Worm (Caenorhabditis elegans) whole organism, midembryonic: ENCODE results near the gene twk-10.

Source experiments
- T22C8.4 ChIP-seq: fragments of 200-800 bp; sonication (Bioruptor generic); IDR thresholded peaks from 2 replicates; pipeline ENCODE4 v1.3.6; 2022; ENCODE audit warnings: missing genetic modification characterization, missing compliant biosample characterization
- cog-1 ChIP-seq: sonication (generic microtip); optimal IDR thresholded peaks from 2 replicates; lab custom pipeline; 2016; ENCODE audit warnings: missing genetic modification characterization, missing compliant biosample characterization
- flt-1 ChIP-seq: fragments of 200-800 bp; sonication (Bioruptor generic); IDR thresholded peaks from 2 replicates; pipeline ENCODE4 v1.3.6; 2022; ENCODE audit warnings: missing genetic modification characterization, missing compliant biosample characterization
- klf-2 ChIP-seq: fragments of 200-800 bp; sonication (Bioruptor generic); conservative IDR thresholded peaks from 2 replicates; pipeline ENCODE4 v1.3.6; 2022; ENCODE audit warnings: missing genetic modification reagents, missing genetic modification characterization, missing compliant biosample characterization
- med-1 ChIP-seq: sonication (generic microtip); optimal IDR thresholded peaks from 2 replicates; lab custom pipeline; 2017; ENCODE audit warnings: missing genetic modification characterization, mild to moderate bottlenecking, missing compliant biosample characterization, antibody characterized with exemption, missing genetic modification reagents; ENCODE audit not compliant: insufficient read depth
- ref-1 ChIP-seq: fragments of 200-800 bp; sonication (Bioruptor generic); conservative IDR thresholded peaks from 2 replicates; pipeline ENCODE4 v1.3.6; 2022; ENCODE audit warnings: missing genetic modification reagents, missing genetic modification characterization, missing compliant biosample characterization
- tab-1 ChIP-seq: fragments of 200-800 bp; sonication (Bioruptor generic); IDR thresholded peaks from 2 replicates; pipeline ENCODE4 v1.3.6; 2022; ENCODE audit warnings: missing genetic modification characterization, missing compliant biosample characterization
- ztf-23 ChIP-seq: fragments of 200-800 bp; sonication (Bioruptor generic); IDR thresholded peaks from 2 replicates; pipeline ENCODE4 v1.3.6; 2022; ENCODE audit warnings: missing genetic modification reagents, missing genetic modification characterization, missing compliant biosample characterization
- ztf-29 ChIP-seq: fragments of 200-800 bp; sonication (Bioruptor generic); IDR thresholded peaks from 2 replicates; pipeline ENCODE4 v1.3.6; 2022; ENCODE audit warnings: missing genetic modification reagents, missing genetic modification characterization, missing compliant biosample characterization

The twk-10 gene

DNA sequence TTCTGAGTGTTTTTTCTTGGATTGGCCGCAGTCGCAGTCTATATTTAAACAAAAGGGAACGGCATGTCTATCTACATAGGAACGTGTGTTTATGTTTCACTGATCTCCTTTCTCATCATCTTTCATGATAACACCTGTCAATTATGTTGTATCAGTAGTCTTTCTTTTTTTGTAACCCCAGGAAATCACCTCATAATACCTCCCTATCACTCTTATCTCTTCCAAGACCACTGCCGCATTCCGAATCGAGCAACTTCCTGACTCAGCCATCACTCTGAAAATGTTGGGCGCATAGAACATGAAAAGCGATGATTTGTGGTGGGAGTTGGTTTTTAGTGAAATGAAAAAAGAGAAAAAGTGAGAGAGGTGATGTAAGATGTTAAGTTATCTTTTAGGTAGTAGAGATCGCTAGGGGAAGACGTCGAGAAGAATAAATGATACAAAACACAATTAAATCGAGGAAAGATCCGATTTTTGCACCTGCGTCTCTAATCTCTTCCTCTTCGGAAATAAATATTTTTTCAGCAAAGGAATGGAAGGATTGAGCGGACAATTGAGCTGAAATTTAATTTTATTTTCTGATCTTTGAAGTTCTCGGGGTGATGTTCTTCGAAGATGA, 29.2 kb upstream of the twk-10 start:
- TF ChIP-seq ref-1 (no peak), cog-1 (tag; lab: Kevin White, UChicago) (no peak), flt-1 (GFP tag; lab: Robert Waterston, UW) (no peak), ztf-23 (GFP tag; lab: Robert Waterston, UW) (no peak), med-1 (no peak), T22C8.4 (no peak)

ce11 chrV:6524757-6525156, 27.4 kb upstream of the twk-10 start, which contains the start of gene acs-1:
Gene acs-1 (plus strand): TSS chrV:6524989.
- TF ChIP-seq T22C8.4 (no peak), flt-1 (GFP tag; lab: Robert Waterston, UW) (no peak)

- TF ChIP-seq ztf-23 (GFP tag; lab: Robert Waterston, UW) (no peak), cog-1 (tag; lab: Kevin White, UChicago) (no peak), ztf-29 (GFP tag; lab: Robert Waterston, UW) (no peak), T22C8.4 (no peak)
These were observed 19.1 kb upstream of the twk-10 start, which contains the start of gene hpo-26 for ce11 chrV:6533030-6533429. Gene hpo-26 (minus strand): TSS chrV:6533060.

DNA sequence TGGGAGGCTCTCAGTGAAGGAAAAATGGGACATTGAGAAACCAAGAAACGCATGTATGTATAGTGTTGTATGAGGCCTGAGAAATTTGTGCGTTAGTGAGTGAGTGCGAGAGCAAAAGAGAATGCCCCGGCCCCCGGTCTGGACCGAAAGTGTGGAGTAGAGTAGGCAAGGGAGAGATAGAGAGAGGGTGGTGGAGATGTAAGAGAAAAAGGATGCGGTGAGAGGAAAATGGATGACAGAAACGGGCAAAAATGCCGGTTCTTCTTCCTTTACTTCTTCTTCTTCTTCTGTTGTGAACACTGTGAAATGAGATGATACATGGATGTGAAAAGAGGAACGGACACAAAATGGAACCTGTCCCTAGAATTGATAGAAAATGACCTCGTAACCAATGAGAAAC, 13.8 kb upstream of the twk-10 start:
- TF ChIP-seq cog-1 (tag; lab: Kevin White, UChicago) = no peak
- TF ChIP-seq flt-1 (GFP tag; lab: Robert Waterston, UW) = 0 out of 2 replicates have a peak, but pooled peaks have one; percentile 42
- TF ChIP-seq klf-2 = no peak
- TF ChIP-seq T22C8.4 = no peak

DNA sequence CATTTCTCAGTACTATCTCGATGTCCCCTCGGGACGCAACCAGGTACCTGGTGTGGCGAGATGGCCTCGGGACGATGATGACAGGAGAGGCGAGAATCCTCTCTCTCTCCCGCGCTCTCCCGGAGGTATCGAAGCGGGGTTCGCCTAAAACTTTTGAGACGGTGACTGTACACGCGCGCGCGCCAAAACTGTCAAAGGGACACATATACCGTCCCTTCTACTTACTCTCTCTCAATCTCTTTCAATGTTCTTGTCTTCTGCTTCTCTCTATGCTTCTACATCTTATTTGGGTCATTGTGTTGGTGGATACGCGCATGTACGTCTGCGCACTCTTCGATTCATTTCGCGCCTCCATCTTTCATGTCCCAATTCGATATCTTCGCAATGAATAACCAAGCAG, 10.3 kb upstream of the twk-10 start:
- no peak for TF ChIP-seq ztf-29 (GFP tag; lab: Robert Waterston, UW)
- no peak for TF ChIP-seq klf-2
- TF ChIP-seq flt-1 (GFP tag; lab: Robert Waterston, UW) = no peak
- TF ChIP-seq med-1 = no peak
- no peak for TF ChIP-seq T22C8.4
- 0 out of 2 replicates have a peak, but pooled peaks have one; percentile 19 for TF ChIP-seq ztf-23 (GFP tag; lab: Robert Waterston, UW)
- peak; percentile 21 for TF ChIP-seq cog-1 (tag; lab: Kevin White, UChicago)
- no peak for TF ChIP-seq tab-1 (GFP tag; lab: Robert Waterston, UW)
- TF ChIP-seq ref-1 = no peak

- TF ChIP-seq T22C8.4 (no peak), ztf-29 (GFP tag; lab: Robert Waterston, UW) (no peak), flt-1 (GFP tag; lab: Robert Waterston, UW) (0 out of 2 replicates have a peak, but pooled peaks have one; percentile 6)
These were observed 7.1 kb upstream of the twk-10 start for ce11 chrV:6544999-6545398.

- TF ChIP-seq flt-1 (GFP tag; lab: Robert Waterston, UW) (no peak), ztf-29 (GFP tag; lab: Robert Waterston, UW) (no peak), ztf-23 (GFP tag; lab: Robert Waterston, UW) (no peak), med-1 (no peak), klf-2 (no peak), tab-1 (GFP tag; lab: Robert Waterston, UW) (no peak), cog-1 (tag; lab: Kevin White, UChicago) (no peak), T22C8.4 (no peak), ref-1 (no peak)
These were observed 5.5 kb upstream of the twk-10 start, which contains the start of gene dre-1 for ce11 chrV:6546450-6547171. Gene dre-1 (minus strand): TSS chrV:6546500.

DNA sequence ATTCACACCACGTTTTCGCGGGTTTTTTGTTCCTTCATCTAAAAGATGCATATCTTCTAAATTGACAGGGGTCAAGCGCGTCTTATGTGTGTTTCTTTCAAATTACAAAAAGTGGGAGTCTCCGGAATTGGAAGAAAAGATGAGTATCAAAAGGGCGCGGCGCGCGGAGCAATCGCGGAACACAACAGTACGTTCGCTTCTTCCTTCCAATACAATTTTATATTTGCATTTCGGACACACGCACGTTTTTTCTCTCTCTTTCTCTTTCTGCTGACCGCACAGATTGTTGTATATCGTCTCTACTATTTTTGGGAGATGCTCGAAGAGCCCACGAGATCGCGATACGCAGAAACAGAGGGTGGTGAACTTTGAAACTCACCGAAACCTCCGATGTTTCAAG, 3.8 kb upstream of the twk-10 start:
- no peak for TF ChIP-seq T22C8.4
- no peak for TF ChIP-seq ztf-23 (GFP tag; lab: Robert Waterston, UW)
- TF ChIP-seq klf-2 = no peak
- no peak for TF ChIP-seq tab-1 (GFP tag; lab: Robert Waterston, UW)

DNA sequence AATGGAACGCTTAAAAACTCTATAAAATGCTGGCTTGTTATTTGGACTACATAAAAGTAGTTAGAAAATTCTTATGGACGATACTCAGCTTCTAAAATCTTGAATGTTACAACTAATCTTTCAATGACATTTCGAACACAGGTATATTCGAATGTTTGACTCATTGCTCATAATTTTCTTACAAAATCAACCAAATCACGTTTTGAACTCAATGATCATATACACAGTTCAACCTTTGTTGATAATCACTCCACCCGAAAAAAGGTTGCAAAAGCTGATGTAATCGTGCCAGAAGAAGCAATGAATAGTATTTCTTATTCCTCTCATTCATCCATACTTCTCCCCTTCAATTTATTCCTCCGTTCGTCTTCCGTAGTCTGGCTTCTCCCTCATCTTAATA, 3.0 kb upstream of the twk-10 start, which contains the start of gene K04A8.20:
K04A8.20 (plus strand) TSS at position 301 of the 400 bp plus-strand sequence.
- TF ChIP-seq ztf-29 (GFP tag; lab: Robert Waterston, UW) (no peak), tab-1 (GFP tag; lab: Robert Waterston, UW) (no peak), ztf-23 (GFP tag; lab: Robert Waterston, UW) (no peak), T22C8.4 (no peak)

DNA sequence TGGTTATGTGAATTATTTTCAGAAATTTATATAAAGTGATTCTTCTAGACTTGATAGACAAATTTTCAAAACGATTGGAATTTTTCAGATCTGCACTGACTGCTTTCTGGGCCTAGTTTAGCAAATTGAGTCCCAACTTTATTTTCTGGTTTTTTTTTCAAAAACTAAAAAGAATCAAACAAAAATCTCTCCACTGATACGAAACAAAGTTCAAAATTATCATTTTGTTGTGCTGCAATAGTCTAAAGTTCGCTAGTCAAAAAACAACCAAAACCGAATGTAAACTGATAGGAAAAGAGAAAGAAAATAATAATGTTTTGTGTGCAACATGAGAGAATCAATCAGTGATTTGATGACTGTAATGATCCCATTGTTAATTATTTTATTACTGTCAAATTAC, 2.3 kb upstream of the twk-10 start, which contains the start of gene lipl-4:
lipl-4 (plus strand) TSS at position 301 of the 400 bp plus-strand sequence.
- TF ChIP-seq klf-2 = no peak
- no peak for TF ChIP-seq ztf-29 (GFP tag; lab: Robert Waterston, UW)
- no peak for TF ChIP-seq tab-1 (GFP tag; lab: Robert Waterston, UW)
- TF ChIP-seq ztf-23 (GFP tag; lab: Robert Waterston, UW) = no peak
- TF ChIP-seq T22C8.4 = no peak
- no peak for TF ChIP-seq flt-1 (GFP tag; lab: Robert Waterston, UW)
- no peak for TF ChIP-seq ref-1
- TF ChIP-seq cog-1 (tag; lab: Kevin White, UChicago) = no peak
- no peak for TF ChIP-seq med-1

DNA sequence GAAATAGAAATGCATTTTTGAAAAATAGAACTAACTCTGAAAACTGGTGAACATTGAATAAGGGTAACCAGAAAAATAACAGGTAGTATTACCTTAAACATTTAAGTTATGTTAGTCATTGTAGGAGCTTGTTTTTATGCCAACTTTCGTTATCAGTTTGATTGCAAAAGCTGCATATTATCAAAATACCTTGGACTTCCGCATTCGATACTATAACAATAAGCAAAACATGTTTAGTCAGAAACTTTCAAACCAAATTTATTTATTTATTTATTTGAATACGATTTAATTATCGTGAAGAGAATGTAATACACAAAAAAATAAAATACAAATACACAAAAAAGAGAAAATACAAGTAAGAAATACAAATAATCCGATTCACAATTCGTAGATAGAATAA, 2.2 kb downstream of the twk-10 start, which contains the start of gene K04A8.19:
K04A8.19 (minus strand) TSS at position 101 of the 400 bp plus-strand sequence.
- no peak for TF ChIP-seq ztf-23 (GFP tag; lab: Robert Waterston, UW)
- TF ChIP-seq tab-1 (GFP tag; lab: Robert Waterston, UW) = no peak
- no peak for TF ChIP-seq flt-1 (GFP tag; lab: Robert Waterston, UW)
- TF ChIP-seq med-1 = no peak
- TF ChIP-seq ref-1 = no peak
- TF ChIP-seq klf-2 = no peak
- no peak for TF ChIP-seq cog-1 (tag; lab: Kevin White, UChicago)
- no peak for TF ChIP-seq T22C8.4
- TF ChIP-seq ztf-29 (GFP tag; lab: Robert Waterston, UW) = no peak
